Worm (Caenorhabditis elegans): ENCODE measurements around the gene Y51A2A.16.

The Y51A2A.16 gene

ce11 chrV:18241328-18241727 lies 39.4 kb downstream of the Y51A2A.16 start, which contains the start of gene R10E8.8:
TSS of gene R10E8.8 (minus strand) at chrV:18241670.
- TF ChIP-seq lsy-12 (tag; optimal IDR thresholded peaks at IDR 0.05) = no peak
- TF ChIP-seq ceh-16 (tag; optimal IDR thresholded peaks at IDR 0.05) = no peak
- TF ChIP-seq elt-2 (tag; optimal IDR thresholded peaks at IDR 0.05) = peak; percentile 87
- no peak for TF ChIP-seq hmg-11 (tag; optimal IDR thresholded peaks at IDR 0.05)
- no peak for TF ChIP-seq ztf-11 (tag; optimal IDR thresholded peaks at IDR 0.05)
- no peak for TF ChIP-seq unc-62 (GFP tag; optimal IDR thresholded peaks at IDR 0.05)
- no peak for TF ChIP-seq lin-15B (tag; optimal IDR thresholded peaks at IDR 0.05)
- TF ChIP-seq pha-4 (tag; optimal IDR thresholded peaks at IDR 0.05) = peak; percentile 17
- no peak for TF ChIP-seq eor-1 (tag; optimal IDR thresholded peaks at IDR 0.05)
- no peak for TF ChIP-seq nhr-77 (tag; optimal IDR thresholded peaks at IDR 0.05)
- TF ChIP-seq pqm-1 (tag; optimal IDR thresholded peaks at IDR 0.05) = peak; percentile 72
- no peak for TF ChIP-seq fkh-2 (tag; optimal IDR thresholded peaks at IDR 0.05)
- TF ChIP-seq daf-12 (tag; optimal IDR thresholded peaks at IDR 0.05) = no peak
- TF ChIP-seq nfya-1 (tag; optimal IDR thresholded peaks at IDR 0.05; ENCODE audit: insufficient read depth) = peak; percentile 17
- TF ChIP-seq aly-2 (tag; optimal IDR thresholded peaks at IDR 0.05) = no peak
- TF ChIP-seq nhr-43 (tag; optimal IDR thresholded peaks at IDR 0.05; ENCODE audit: poor library complexity, severe bottlenecking) = no peak
- TF ChIP-seq sea-2 (GFP tag; optimal IDR thresholded peaks at IDR 0.05) = no peak
- no peak for TF ChIP-seq nhr-11 (tag; optimal IDR thresholded peaks at IDR 0.05)
- no peak for TF ChIP-seq elt-3 (tag; optimal IDR thresholded peaks at IDR 0.05)
- TF ChIP-seq mdl-1 (tag; optimal IDR thresholded peaks at IDR 0.05) = no peak
- no peak for TF ChIP-seq ceh-9 (tag; optimal IDR thresholded peaks at IDR 0.05)
- no peak for TF ChIP-seq nhr-12 (tag; optimal IDR thresholded peaks at IDR 0.05)
- TF ChIP-seq egl-5 (tag; optimal IDR thresholded peaks at IDR 0.05) = no peak

ce11 chrV:18236714-18237288 lies 43.9 kb downstream of the Y51A2A.16 start, which contains the start of gene R10E8.3:
TSS of gene R10E8.3 (minus strand) at chrV:18236764.
- TF ChIP-seq elt-2 (tag; optimal IDR thresholded peaks at IDR 0.05) (peak; percentile 53), pqm-1 (tag; optimal IDR thresholded peaks at IDR 0.05) (peak; percentile 43), ceh-9 (tag; optimal IDR thresholded peaks at IDR 0.05) (no peak)

ce11 chrV:18235808-18236207 lies 44.9 kb downstream of the Y51A2A.16 start:
- no peak for TF ChIP-seq snpc-4 (tag; optimal IDR thresholded peaks at IDR 0.05)
- no peak for TF ChIP-seq nhr-43 (tag; optimal IDR thresholded peaks at IDR 0.05; ENCODE audit: poor library complexity, severe bottlenecking)
- TF ChIP-seq ceh-82 (tag; optimal IDR thresholded peaks at IDR 0.05) = no peak

All from whole organism, L3 larva.